Worm (Caenorhabditis elegans) whole organism, midembryonic: Measurements from ENCODE around the gene mbf-1.

Source experiments
- T22C8.4 ChIP-seq: fragments of 200-800 bp; sonication (Bioruptor generic); IDR thresholded peaks from 2 replicates; pipeline ENCODE4 v1.3.6; 2022; ENCODE audit warnings: missing genetic modification characterization, missing compliant biosample characterization
- cog-1 ChIP-seq: sonication (generic microtip); optimal IDR thresholded peaks from 2 replicates; lab custom pipeline; 2016; ENCODE audit warnings: missing genetic modification characterization, missing compliant biosample characterization
- flt-1 ChIP-seq: fragments of 200-800 bp; sonication (Bioruptor generic); IDR thresholded peaks from 2 replicates; pipeline ENCODE4 v1.3.6; 2022; ENCODE audit warnings: missing genetic modification characterization, missing compliant biosample characterization
- klf-2 ChIP-seq: fragments of 200-800 bp; sonication (Bioruptor generic); conservative IDR thresholded peaks from 2 replicates; pipeline ENCODE4 v1.3.6; 2022; ENCODE audit warnings: missing genetic modification reagents, missing genetic modification characterization, missing compliant biosample characterization
- med-1 ChIP-seq: sonication (generic microtip); optimal IDR thresholded peaks from 2 replicates; lab custom pipeline; 2017; ENCODE audit warnings: missing genetic modification characterization, mild to moderate bottlenecking, missing compliant biosample characterization, antibody characterized with exemption, missing genetic modification reagents; ENCODE audit not compliant: insufficient read depth
- ref-1 ChIP-seq: fragments of 200-800 bp; sonication (Bioruptor generic); conservative IDR thresholded peaks from 2 replicates; pipeline ENCODE4 v1.3.6; 2022; ENCODE audit warnings: missing genetic modification reagents, missing genetic modification characterization, missing compliant biosample characterization
- tab-1 ChIP-seq: fragments of 200-800 bp; sonication (Bioruptor generic); IDR thresholded peaks from 2 replicates; pipeline ENCODE4 v1.3.6; 2022; ENCODE audit warnings: missing genetic modification characterization, missing compliant biosample characterization
- ztf-23 ChIP-seq: fragments of 200-800 bp; sonication (Bioruptor generic); IDR thresholded peaks from 2 replicates; pipeline ENCODE4 v1.3.6; 2022; ENCODE audit warnings: missing genetic modification reagents, missing genetic modification characterization, missing compliant biosample characterization
- ztf-29 ChIP-seq: fragments of 200-800 bp; sonication (Bioruptor generic); IDR thresholded peaks from 2 replicates; pipeline ENCODE4 v1.3.6; 2022; ENCODE audit warnings: missing genetic modification reagents, missing genetic modification characterization, missing compliant biosample characterization

mbf-1 gene

ce11 chrIV:11480027-11480896 lies at the start of gene mbf-1, which contains the start of gene nse-4:
Gene mbf-1, minus strand, starts transcription at chrIV:11480369.
Gene nse-4, plus strand, starts transcription at chrIV:11480846.
- peak; percentile 16 for TF ChIP-seq cog-1
- no peak for TF ChIP-seq klf-2 (GFP tag; lab: Robert Waterston, UW)

DNA sequence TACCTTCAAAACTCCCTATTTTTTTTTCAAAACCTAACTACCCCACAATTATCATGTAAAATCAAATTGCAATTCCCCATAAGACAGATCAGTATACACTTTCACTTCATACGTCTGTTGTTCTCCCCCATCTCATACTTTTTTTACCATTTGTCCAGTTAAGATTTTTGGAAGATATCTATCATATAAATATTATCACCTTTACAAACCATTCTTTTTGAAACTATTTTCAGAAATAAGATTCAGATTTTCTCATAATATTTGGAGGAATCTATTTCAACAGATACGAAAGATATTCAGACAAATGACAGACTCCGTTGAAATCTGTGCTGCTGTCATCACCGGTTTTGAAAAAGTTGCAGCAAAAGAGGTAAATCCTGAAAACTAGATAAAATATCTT lies 47.6 kb upstream of the mbf-1 start, which contains the start of gene M04B2.2:
Gene M04B2.2, plus strand, starts transcription at position 301 of the 400 bp plus-strand sequence.
- TF ChIP-seq tab-1 (GFP tag; lab: Robert Waterston, UW), result no peak

- TF ChIP-seq ztf-23 (GFP tag; lab: Robert Waterston, UW), result no peak
- TF ChIP-seq flt-1 (GFP tag; lab: Robert Waterston, UW), result no peak
- TF ChIP-seq ref-1, result no peak
- no peak for TF ChIP-seq ztf-29 (GFP tag; lab: Robert Waterston, UW)
- TF ChIP-seq med-1, result no peak
- TF ChIP-seq T22C8.4, result no peak
- no peak for TF ChIP-seq klf-2 (GFP tag; lab: Robert Waterston, UW)
- TF ChIP-seq tab-1 (GFP tag; lab: Robert Waterston, UW), result no peak
- TF ChIP-seq cog-1, result no peak
Observed at ce11 chrIV:11526189-11526588, 46.0 kb upstream of the mbf-1 start.

DNA sequence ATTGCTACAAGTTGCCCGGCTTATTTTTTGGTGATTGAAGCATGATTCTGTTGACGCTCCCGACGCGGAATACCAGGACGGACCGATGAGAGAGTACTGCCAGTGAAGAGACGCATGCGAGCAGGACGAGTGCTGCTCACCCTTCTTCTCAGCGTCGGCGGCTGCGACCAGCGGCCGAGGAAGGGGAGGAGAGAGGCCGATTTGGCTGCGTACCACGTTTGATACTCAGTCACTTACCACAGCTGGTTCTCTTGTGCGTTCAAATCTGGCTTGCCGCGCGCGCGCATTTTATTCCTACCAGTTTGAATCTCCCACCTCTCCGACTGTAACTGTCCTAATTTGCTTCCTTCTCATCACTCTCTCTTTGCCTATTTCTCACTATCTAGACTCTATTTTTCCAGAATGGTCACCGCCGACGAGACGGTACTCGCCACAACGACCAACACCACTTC lies 44.1 kb upstream of the mbf-1 start, which contains the start of gene mep-1:
Gene mep-1, plus strand, starts transcription at position 402 of the 452 bp plus-strand sequence.
- TF ChIP-seq ref-1, result no peak
- peak; percentile 31 for TF ChIP-seq cog-1
- TF ChIP-seq flt-1 (GFP tag; lab: Robert Waterston, UW), result peak; percentile 64; the same call in 1 of the 2 replicates
- no peak for TF ChIP-seq med-1
- 0 out of 2 replicates have a peak, but pooled peaks have one; percentile 32 for TF ChIP-seq klf-2 (GFP tag; lab: Robert Waterston, UW)
- peak; percentile 11; the same call in 1 of the 2 replicates for TF ChIP-seq ztf-29 (GFP tag; lab: Robert Waterston, UW)
- TF ChIP-seq tab-1 (GFP tag; lab: Robert Waterston, UW), result no peak

ce11 chrIV:11523685-11524084 lies 43.5 kb upstream of the mbf-1 start:
- TF ChIP-seq flt-1 (GFP tag; lab: Robert Waterston, UW), result no peak
- TF ChIP-seq ztf-23 (GFP tag; lab: Robert Waterston, UW), result no peak
- TF ChIP-seq med-1, result no peak
- TF ChIP-seq ztf-29 (GFP tag; lab: Robert Waterston, UW), result no peak
- no peak for TF ChIP-seq T22C8.4
- TF ChIP-seq klf-2 (GFP tag; lab: Robert Waterston, UW), result no peak
- no peak for TF ChIP-seq ref-1
- no peak for TF ChIP-seq tab-1 (GFP tag; lab: Robert Waterston, UW)
- TF ChIP-seq cog-1, result no peak

DNA sequence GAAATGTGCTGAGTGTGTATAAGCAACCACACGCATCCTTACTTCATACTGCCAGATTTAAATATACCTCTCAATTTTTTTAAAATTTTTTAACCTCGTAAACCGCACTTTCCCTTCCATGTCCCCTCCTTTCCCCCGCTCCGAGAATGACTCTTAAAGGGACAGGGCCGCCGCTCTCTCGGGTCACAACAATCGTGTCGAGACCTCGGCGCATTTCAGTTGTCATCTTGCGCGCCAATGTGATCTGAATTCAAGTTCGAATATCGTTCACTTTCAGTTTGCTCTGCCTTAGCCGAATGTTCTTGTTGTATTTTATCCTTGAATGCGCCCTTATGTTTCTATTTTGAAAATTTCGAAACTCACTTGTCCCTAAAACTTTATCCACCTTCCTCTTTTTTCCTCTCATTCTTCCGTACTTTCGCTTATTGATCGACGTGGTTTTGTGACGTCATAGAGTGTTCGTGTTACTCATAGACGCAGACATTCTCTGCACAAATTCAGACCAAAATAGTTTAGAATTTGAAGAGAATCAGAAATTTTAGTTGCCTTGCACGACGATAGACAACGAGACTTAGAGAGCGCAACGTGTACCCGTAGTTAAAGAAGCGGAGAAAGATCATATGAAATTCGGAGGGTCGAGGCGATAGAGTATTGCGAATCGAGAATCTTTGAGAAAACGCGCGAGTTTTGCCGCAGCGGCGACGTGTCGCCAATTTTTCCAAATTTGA lies 42.2 kb upstream of the mbf-1 start:
- no peak for TF ChIP-seq flt-1 (GFP tag; lab: Robert Waterston, UW)
- TF ChIP-seq med-1, result no peak
- 0 out of 2 replicates have a peak, but pooled peaks have one; percentile 31 for TF ChIP-seq ztf-23 (GFP tag; lab: Robert Waterston, UW)

DNA sequence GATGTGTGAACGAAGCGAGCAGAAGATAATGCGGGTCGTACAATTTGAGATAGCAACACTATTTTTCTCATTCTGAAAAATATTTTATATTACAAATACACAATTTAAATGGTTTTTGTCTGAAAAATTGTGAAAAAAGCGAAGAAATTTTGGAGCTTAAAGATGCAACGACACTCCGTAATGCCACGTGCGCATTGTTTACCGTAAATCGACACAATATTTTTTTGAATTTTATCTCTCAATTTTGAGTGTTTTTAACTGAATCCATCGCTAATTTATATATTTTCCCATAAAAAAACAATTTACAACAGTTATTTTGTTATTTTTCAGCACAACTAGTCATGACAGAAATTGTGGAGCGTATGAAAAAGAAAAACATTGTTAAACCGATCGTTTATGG lies 40.8 kb upstream of the mbf-1 start, which contains the start of the genes M04B2.4 and gfl-1:
Gene M04B2.4, minus strand, starts transcription at position 72 of the 400 bp plus-strand sequence.
Gene gfl-1, plus strand, starts transcription at position 331 of the 400 bp plus-strand sequence.
- TF ChIP-seq T22C8.4, result no peak
- no peak for TF ChIP-seq klf-2 (GFP tag; lab: Robert Waterston, UW)
- TF ChIP-seq ref-1, result no peak
- no peak for TF ChIP-seq tab-1 (GFP tag; lab: Robert Waterston, UW)
- TF ChIP-seq flt-1 (GFP tag; lab: Robert Waterston, UW), result no peak
- TF ChIP-seq med-1, result no peak
- TF ChIP-seq ztf-23 (GFP tag; lab: Robert Waterston, UW), result no peak
- no peak for TF ChIP-seq cog-1
- no peak for TF ChIP-seq ztf-29 (GFP tag; lab: Robert Waterston, UW)

- TF ChIP-seq ztf-23 (GFP tag; lab: Robert Waterston, UW), result no peak
- no peak for TF ChIP-seq tab-1 (GFP tag; lab: Robert Waterston, UW)
Observed at ce11 chrIV:11510664-11511063, 30.5 kb upstream of the mbf-1 start, which contains the start of gene M04B2.6. Gene M04B2.6, minus strand, starts transcription at chrIV:11510764.

DNA sequence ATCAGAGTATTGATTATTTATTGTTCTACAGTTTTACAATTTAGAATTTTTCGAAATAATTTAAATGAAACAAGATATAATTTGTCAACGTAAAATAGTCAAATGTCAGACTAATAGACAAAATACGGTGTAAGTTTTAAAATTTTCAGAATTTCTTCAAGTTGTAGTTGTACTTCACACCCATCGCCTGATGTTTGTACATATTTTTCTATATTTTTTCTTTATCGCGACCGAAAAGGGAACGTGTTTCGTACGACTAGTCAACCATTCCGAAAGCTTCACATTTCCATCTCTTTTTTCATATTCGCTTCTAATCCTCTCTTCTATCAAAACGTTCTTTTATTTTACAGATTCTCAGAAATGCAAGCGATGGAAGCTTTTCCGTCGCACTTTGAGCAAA lies 24.2 kb upstream of the mbf-1 start, which contains the start of gene twk-25:
Gene twk-25, plus strand, starts transcription at position 301 of the 400 bp plus-strand sequence.
- no peak for TF ChIP-seq ztf-29 (GFP tag; lab: Robert Waterston, UW)
- no peak for TF ChIP-seq tab-1 (GFP tag; lab: Robert Waterston, UW)
- no peak for TF ChIP-seq ztf-23 (GFP tag; lab: Robert Waterston, UW)
- TF ChIP-seq med-1, result no peak

ce11 chrIV:11503654-11504053 lies 23.5 kb upstream of the mbf-1 start:
- TF ChIP-seq klf-2 (GFP tag; lab: Robert Waterston, UW), result no peak
